Fruit fly (Drosophila melanogaster): ENCODE results near the gene GluRIIA.

The GluRIIA gene

dm6 chr2L:5523848-5524473 is 30.9 kb upstream of the GluRIIA start, which contains the start of the genes Vps52 and Elp4 (continued):
- TF ChIP-seq MESR4 (GFP tag; optimal IDR thresholded peaks at IDR 0.05), result peak; percentile 24
- TF ChIP-seq eve (GFP tag; optimal IDR thresholded peaks at IDR 0.05), result no peak
- no peak for TF ChIP-seq tio (GFP tag; optimal IDR thresholded peaks at IDR 0.05)
- TF ChIP-seq bowl (GFP tag; IDR thresholded peaks at IDR 0.05), result no peak
- no peak for TF ChIP-seq GATAe (GFP tag; conservative IDR thresholded peaks at IDR 0.05)
- TF ChIP-seq CG4360 (GFP tag; IDR thresholded peaks at IDR 0.05), result no peak
- peak; percentile 35 for TF ChIP-seq CG10431 (GFP tag; optimal IDR thresholded peaks at IDR 0.05)
- TF ChIP-seq Hmr (GFP tag; optimal IDR thresholded peaks at IDR 0.05), result no peak
- peak; percentile 64; the same call in 2 of the 3 replicates for TF ChIP-seq zen2 (GFP tag; IDR thresholded peaks at IDR 0.05; ENCODE audit: partially characterized antibody)
- TF ChIP-seq CG17186 (GFP tag; optimal IDR thresholded peaks at IDR 0.05), result peak; percentile 27
- TF ChIP-seq D (optimal IDR thresholded peaks at IDR 0.05), result no peak
- peak; percentile 53 for TF ChIP-seq D (GFP tag; optimal IDR thresholded peaks at IDR 0.05)
- peak; percentile 65 for TF ChIP-seq CG9437 (GFP tag; optimal IDR thresholded peaks at IDR 0.05)
- peak; percentile 31 for TF ChIP-seq CG8089 (GFP tag; optimal IDR thresholded peaks at IDR 0.05)
- TF ChIP-seq CG11723 (GFP tag; optimal IDR thresholded peaks at IDR 0.05), result no peak
- peak; percentile 44 for TF ChIP-seq Usf (GFP tag; optimal IDR thresholded peaks at IDR 0.05)
- TF ChIP-seq dmrt11E (tag; optimal IDR thresholded peaks at IDR 0.05), result peak; percentile 78
- no peak for TF ChIP-seq Stat92E (GFP tag; optimal IDR thresholded peaks at IDR 0.05)
- TF ChIP-seq Doc3 (GFP tag; IDR thresholded peaks at IDR 0.05; ENCODE audit: partially characterized antibody), result peak; percentile 61; the same call in 2 of the 3 replicates
- TF ChIP-seq CG9932 (GFP tag; IDR thresholded peaks at IDR 0.05), result peak; percentile 76
- peak; percentile 66 for TF ChIP-seq CG32772 (GFP tag; IDR thresholded peaks at IDR 0.05)
- TF ChIP-seq Eip74EF (GFP tag; optimal IDR thresholded peaks at IDR 0.05), result no peak
- peak; percentile 83 for TF ChIP-seq Opbp (GFP tag; IDR thresholded peaks at IDR 0.05; ENCODE audit: partially characterized antibody)
- peak; percentile 63 for TF ChIP-seq CG10543 (GFP tag; optimal IDR thresholded peaks at IDR 0.05)
- no peak for TF ChIP-seq run (tag; optimal IDR thresholded peaks at IDR 0.05)
- no peak for TF ChIP-seq Lpt (GFP tag; optimal IDR thresholded peaks at IDR 0.05)
- TF ChIP-seq pita (GFP tag; optimal IDR thresholded peaks at IDR 0.05), result no peak
- TF ChIP-seq CG12744 (GFP tag; optimal IDR thresholded peaks at IDR 0.05), result peak; percentile 42
- TF ChIP-seq pnt (GFP tag; optimal IDR thresholded peaks at IDR 0.05), result peak; percentile 20
- peak; percentile 84 for TF ChIP-seq CG2120 (GFP tag; optimal IDR thresholded peaks at IDR 0.05)
- TF ChIP-seq Blimp-1 (GFP tag; optimal IDR thresholded peaks at IDR 0.05), result peak; percentile 75
- peak; percentile 42 for TF ChIP-seq Elba2 (GFP tag; optimal IDR thresholded peaks at IDR 0.05)
- TF ChIP-seq CG9727 (GFP tag; optimal IDR thresholded peaks at IDR 0.05), result peak; percentile 85
- TF ChIP-seq CG34224 (GFP tag; IDR thresholded peaks at IDR 0.05; ENCODE audit: partially characterized antibody), result peak; percentile 68
- peak; percentile 81 for TF ChIP-seq Ssrp (tag; optimal IDR thresholded peaks at IDR 0.05)
- TF ChIP-seq CG10267 (tag; optimal IDR thresholded peaks at IDR 0.05), result peak; percentile 75
- peak; percentile 84 for TF ChIP-seq CG7839 (tag; optimal IDR thresholded peaks at IDR 0.05)
- TF ChIP-seq caup (GFP tag; optimal IDR thresholded peaks at IDR 0.05; ENCODE audit: severe bottlenecking), result no peak
- peak; percentile 66 for TF ChIP-seq E2f1 (GFP tag; IDR thresholded peaks at IDR 0.05)
- peak; percentile 82 for TF ChIP-seq grau (tag; optimal IDR thresholded peaks at IDR 0.05)
- peak; percentile 32 for TF ChIP-seq ewg (GFP tag; optimal IDR thresholded peaks at IDR 0.05)
- peak; percentile 51; the same call in 1 of the 2 replicates for TF ChIP-seq seq (GFP tag; IDR thresholded peaks at IDR 0.05)
- TF ChIP-seq dimm (GFP tag; IDR thresholded peaks at IDR 0.05), result no peak
- peak; percentile 73 for TF ChIP-seq Hsf (GFP tag; optimal IDR thresholded peaks at IDR 0.05)
- peak; percentile 25 for TF ChIP-seq CG8944 (GFP tag; optimal IDR thresholded peaks at IDR 0.05)
- TF ChIP-seq CG11247 (GFP tag; IDR thresholded peaks at IDR 0.05), result peak; percentile 65
- TF ChIP-seq C15 (GFP tag; IDR thresholded peaks at IDR 0.05), result no peak
- peak; percentile 73 for TF ChIP-seq kay (GFP tag; optimal IDR thresholded peaks at IDR 0.05)
- TF ChIP-seq CG3995 (GFP tag; optimal IDR thresholded peaks at IDR 0.05), result peak; percentile 19
